Worm (Caenorhabditis elegans) whole organism, L1 larva: Measurements from ENCODE around the gene set-17.

Experiments
- aly-2 ChIP-seq: fragments of 150-350 bp; optimal IDR thresholded peaks from 2 replicates; lab custom pipeline; 2014; ENCODE audit warnings: missing biosample characterization, missing genetic modification characterization
- ama-1 ChIP-seq: fragments of 150-350 bp; optimal IDR thresholded peaks from 2 replicates; lab custom pipeline; 2014
- dpl-1 ChIP-seq, 3 experiments: fragments of 150-350 bp in 2 of 3; sonication (generic microtip) in 1 of 3; optimal IDR thresholded peaks; 2 replicates each; lab custom pipeline; 2014 to 2017; ENCODE audit warnings: missing biosample characterization in 3 of 3, missing genetic modification characterization in 3 of 3, missing genetic modification reagents in 3 of 3
- efl-1 ChIP-seq, 4 experiments: fragments of 150-350 bp; optimal IDR thresholded peaks in 3 of 4; peaks in 1 of 4; 1 replicate in 1 of 4; 2 replicates in 3 of 4; lab custom pipeline; 2014; ENCODE audit warnings: missing biosample characterization in 2 of 4, missing genetic modification characterization in 2 of 4, missing genetic modification reagents in 2 of 4
- jun-1 ChIP-seq: fragments of 150-350 bp; optimal IDR thresholded peaks from 2 replicates; lab custom pipeline; 2014; ENCODE audit warnings: missing biosample characterization, missing genetic modification reagents, missing genetic modification characterization
- lin-39 ChIP-seq: fragments of 150-350 bp; optimal IDR thresholded peaks from 2 replicates; lab custom pipeline; 2014; ENCODE audit warnings: missing biosample characterization, missing genetic modification reagents, missing genetic modification characterization
- nhr-47 ChIP-seq: sonication (generic microtip); optimal IDR thresholded peaks from 2 replicates; lab custom pipeline; 2016; ENCODE audit warnings: mild to moderate bottlenecking, missing genetic modification characterization, moderate library complexity, missing compliant biosample characterization
- snu-23 ChIP-seq: sonication (generic microtip); optimal IDR thresholded peaks from 2 replicates; lab custom pipeline; 2016; ENCODE audit warnings: missing genetic modification characterization, missing compliant biosample characterization
- zag-1 ChIP-seq: fragments of 150-350 bp; optimal IDR thresholded peaks from 2 replicates; lab custom pipeline; 2014; ENCODE audit warnings: missing biosample characterization, missing genetic modification characterization

DNA sequence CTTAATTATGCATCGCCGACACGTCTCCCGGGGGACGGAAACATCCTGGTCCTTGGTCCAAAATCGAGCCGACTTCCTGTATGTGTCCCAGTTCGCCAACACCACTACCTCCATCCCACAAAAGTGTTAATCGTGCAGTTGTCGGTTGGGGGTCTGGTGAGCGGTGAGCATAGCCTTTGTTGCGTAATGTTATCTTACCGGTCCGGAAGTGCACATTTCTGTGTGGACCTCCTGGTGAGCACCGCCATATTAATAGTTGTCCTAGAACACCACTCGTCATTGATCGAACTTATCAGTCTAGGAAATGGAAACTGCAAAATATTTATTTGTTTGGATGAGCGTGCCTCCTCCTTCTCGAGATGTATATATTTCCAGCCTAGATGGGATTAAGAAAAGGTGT, 43.0 kb downstream of the set-17 start:
- TF ChIP-seq zag-1, result no peak
- TF ChIP-seq aly-2 (tag; lab: Kevin White, UChicago), result no peak
- TF ChIP-seq lin-39 (tag; lab: Kevin White, UChicago), result no peak
- no peak for TF ChIP-seq dpl-1 (GFP tag; optimal IDR thresholded peaks at IDR 0.05; lab: Kevin White, UChicago)
- no peak for TF ChIP-seq snu-23 (GFP tag; lab: Kevin White, UChicago)
- TF ChIP-seq jun-1 (tag; lab: Kevin White, UChicago), result no peak
- no peak for TF ChIP-seq nhr-47 (tag; lab: Kevin White, UChicago)
- no peak for TF ChIP-seq ama-1 (lab: Kevin White, UChicago)
- TF ChIP-seq efl-1 (optimal IDR thresholded peaks at IDR 0.05; lab: Kevin White, UChicago), result no peak
- peak in 1 of 2 experiments; percentile 88 for TF ChIP-seq efl-1 (GFP tag; optimal IDR thresholded peaks at IDR 0.05 in 1 of 2; lab: Kevin White, UChicago)
